Worm (Caenorhabditis elegans) whole organism, L1 larva: ENCODE results near the gene F47B7.2.

Source experiments
- C16A3.4 ChIP-seq: fragments of 150-350 bp; optimal IDR thresholded peaks from 2 replicates; lab custom pipeline; 2014; ENCODE audit warnings: missing biosample characterization, missing genetic modification characterization
- aha-1 ChIP-seq: fragments of 150-350 bp; optimal IDR thresholded peaks from 2 replicates; lab custom pipeline; 2014; ENCODE audit warnings: missing biosample characterization, missing genetic modification characterization
- alr-1 ChIP-seq: fragments of 200-800 bp; sonication (Bioruptor generic); optimal IDR thresholded peaks from 2 replicates; lab custom pipeline; 2018; ENCODE audit warnings: borderline replicate concordance, mild to moderate bottlenecking, missing genetic modification characterization, missing compliant biosample characterization
- aly-2 ChIP-seq: fragments of 150-350 bp; optimal IDR thresholded peaks from 2 replicates; lab custom pipeline; 2014; ENCODE audit warnings: missing biosample characterization, missing genetic modification characterization
- blmp-1 ChIP-seq: fragments of 150-350 bp; optimal IDR thresholded peaks from 2 replicates; lab custom pipeline; 2014; ENCODE audit warnings: missing biosample characterization, missing genetic modification characterization
- ces-1 ChIP-seq: fragments of 150-350 bp; optimal IDR thresholded peaks from 2 replicates; lab custom pipeline; 2014; ENCODE audit warnings: missing biosample characterization, missing genetic modification reagents, missing genetic modification characterization
- dpl-1 ChIP-seq, 3 experiments: fragments of 150-350 bp in 2 of 3; sonication (generic microtip) in 1 of 3; optimal IDR thresholded peaks; 2 replicates each; lab custom pipeline; 2014 to 2017; ENCODE audit warnings: missing biosample characterization in 3 of 3, missing genetic modification characterization in 3 of 3, missing genetic modification reagents in 3 of 3
- dsc-1 ChIP-seq: sonication (generic microtip); optimal IDR thresholded peaks from 2 replicates; lab custom pipeline; 2016; ENCODE audit warnings: mild to moderate bottlenecking, missing genetic modification characterization, missing compliant biosample characterization
- efl-1 ChIP-seq, 4 experiments: fragments of 150-350 bp; optimal IDR thresholded peaks in 3 of 4; peaks in 1 of 4; 1 replicate in 1 of 4; 2 replicates in 3 of 4; lab custom pipeline; 2014; ENCODE audit warnings: missing biosample characterization in 2 of 4, missing genetic modification characterization in 2 of 4, missing genetic modification reagents in 2 of 4
- egl-13 ChIP-seq: sonication (generic microtip); optimal IDR thresholded peaks from 2 replicates; lab custom pipeline; 2016; ENCODE audit warnings: missing genotype, missing genetic modification reagents, missing genetic modification characterization, missing compliant biosample characterization
- elt-2 ChIP-seq: sonication (generic microtip); optimal IDR thresholded peaks from 2 replicates; lab custom pipeline; 2016; ENCODE audit warnings: missing genetic modification characterization, mild to moderate bottlenecking, inconsistent platforms, missing compliant biosample characterization, missing genetic modification reagents
- elt-3 ChIP-seq, 6 experiments: fragments of 150-350 bp in 1 of 6; sonication (generic microtip); optimal IDR thresholded peaks; 2 replicates each; lab custom pipeline; 2017 to 2018; ENCODE audit warnings: missing biosample characterization in 6 of 6, missing genetic modification characterization in 6 of 6, inconsistent platforms in 1 of 6
- ets-5 ChIP-seq: fragments of 200-800 bp; sonication (Bioruptor generic); IDR thresholded peaks from 2 replicates; pipeline ENCODE4 v1.3.6; 2022; ENCODE audit warnings: missing genetic modification characterization, missing compliant biosample characterization
- fkh-4 ChIP-seq: sonication (generic microtip); optimal IDR thresholded peaks from 2 replicates; lab custom pipeline; 2016; ENCODE audit warnings: missing compliant biosample characterization, missing genetic modification characterization, borderline replicate concordance
- fos-1 ChIP-seq: fragments of 150-350 bp; optimal IDR thresholded peaks from 2 replicates; lab custom pipeline; 2014; ENCODE audit warnings: missing biosample characterization, missing genetic modification characterization
- irx-1 ChIP-seq: sonication (generic microtip); optimal IDR thresholded peaks from 2 replicates; lab custom pipeline; 2016; ENCODE audit warnings: missing genetic modification characterization, missing compliant biosample characterization
- isw-1 ChIP-seq: fragments of 200-800 bp; sonication (Bioruptor generic); IDR thresholded peaks from 2 replicates; pipeline ENCODE4 v1.3.6; 2022; ENCODE audit warnings: missing genetic modification characterization, missing compliant biosample characterization
- jun-1 ChIP-seq: fragments of 150-350 bp; optimal IDR thresholded peaks from 2 replicates; lab custom pipeline; 2014; ENCODE audit warnings: missing biosample characterization, missing genetic modification reagents, missing genetic modification characterization
- lin-14 ChIP-seq: fragments of 200-800 bp; sonication (Bioruptor generic); optimal IDR thresholded peaks from 2 replicates; lab custom pipeline; 2018; ENCODE audit warnings: mild to moderate bottlenecking, missing genetic modification characterization, moderate library complexity, missing compliant biosample characterization
- lin-15B ChIP-seq: fragments of 150-350 bp; sonication (generic microtip); optimal IDR thresholded peaks from 3 replicates; lab custom pipeline; 2014; ENCODE audit warnings: missing biosample characterization, missing genetic modification characterization
- lin-35 ChIP-seq, 2 experiments: fragments of 150-350 bp; optimal IDR thresholded peaks; 2 replicates each; lab custom pipeline; 2014; ENCODE audit warnings: missing biosample characterization in 2 of 2, missing genetic modification characterization in 2 of 2, missing genetic modification reagents in 2 of 2
- lsy-2 ChIP-seq, 2 experiments: fragments of 150-350 bp; optimal IDR thresholded peaks; 2 replicates each; lab custom pipeline; 2014; ENCODE audit warnings: missing biosample characterization in 2 of 2, missing genetic modification characterization in 2 of 2
- mef-2 ChIP-seq: fragments of 150-350 bp; optimal IDR thresholded peaks from 2 replicates; lab custom pipeline; 2014; ENCODE audit warnings: missing biosample characterization, missing genetic modification characterization
- mep-1 ChIP-seq: fragments of 150-350 bp; optimal IDR thresholded peaks from 2 replicates; lab custom pipeline; 2014; ENCODE audit warnings: missing biosample characterization, missing genetic modification characterization
- nhr-12 ChIP-seq: sonication (generic microtip); optimal IDR thresholded peaks from 2 replicates; lab custom pipeline; 2017; ENCODE audit warnings: missing biosample characterization, missing genetic modification characterization
- nhr-20 ChIP-seq: sonication (generic microtip); optimal IDR thresholded peaks from 2 replicates; lab custom pipeline; 2016; ENCODE audit warnings: mild to moderate bottlenecking, missing genetic modification characterization, missing compliant biosample characterization
- nhr-237 ChIP-seq: fragments of 150-350 bp; optimal IDR thresholded peaks from 2 replicates; lab custom pipeline; 2014; ENCODE audit warnings: missing biosample characterization, missing genetic modification characterization
- nhr-71 ChIP-seq: sonication (generic microtip); optimal IDR thresholded peaks from 2 replicates; lab custom pipeline; 2016; ENCODE audit warnings: mild to moderate bottlenecking, missing genetic modification characterization, moderate library complexity, missing compliant biosample characterization
- nhr-77 ChIP-seq: fragments of 150-350 bp; optimal IDR thresholded peaks from 2 replicates; lab custom pipeline; 2014; ENCODE audit warnings: missing biosample characterization, missing genetic modification characterization
- nhr-90 ChIP-seq: sonication (generic microtip); optimal IDR thresholded peaks from 2 replicates; lab custom pipeline; 2016; ENCODE audit warnings: mild to moderate bottlenecking, missing genetic modification characterization, missing compliant biosample characterization; ENCODE audit not compliant: poor library complexity
- pax-3 ChIP-seq: fragments of 200-800 bp; sonication (Bioruptor generic); optimal IDR thresholded peaks from 2 replicates; lab custom pipeline; 2018; ENCODE audit warnings: mild to moderate bottlenecking, missing genetic modification characterization, moderate library complexity, missing compliant biosample characterization
- skn-1 ChIP-seq: fragments of 150-350 bp; optimal IDR thresholded peaks from 2 replicates; lab custom pipeline; 2014; ENCODE audit warnings: missing biosample characterization, missing genetic modification characterization
- snu-23 ChIP-seq: sonication (generic microtip); optimal IDR thresholded peaks from 2 replicates; lab custom pipeline; 2016; ENCODE audit warnings: missing genetic modification characterization, missing compliant biosample characterization
- sox-4 ChIP-seq: sonication (generic microtip); optimal IDR thresholded peaks from 2 replicates; lab custom pipeline; 2016; ENCODE audit warnings: missing genetic modification characterization, missing compliant biosample characterization
- sptf-1 ChIP-seq: fragments of 150-350 bp; optimal IDR thresholded peaks from 2 replicates; lab custom pipeline; 2014; ENCODE audit warnings: missing biosample characterization, missing genetic modification characterization
- sup-37 ChIP-seq: fragments of 200-800 bp; sonication (Bioruptor generic); optimal IDR thresholded peaks from 2 replicates; lab custom pipeline; 2018; ENCODE audit warnings: mild to moderate bottlenecking, missing genetic modification characterization, missing compliant biosample characterization
- tbx-2 ChIP-seq: sonication (generic microtip); optimal IDR thresholded peaks from 2 replicates; lab custom pipeline; 2016; ENCODE audit warnings: missing genetic modification characterization, missing compliant biosample characterization
- tlp-1 ChIP-seq: fragments of 150-350 bp; optimal IDR thresholded peaks from 2 replicates; lab custom pipeline; 2014; ENCODE audit warnings: missing biosample characterization, missing genetic modification characterization
- unc-130 ChIP-seq: fragments of 150-350 bp; optimal IDR thresholded peaks from 2 replicates; lab custom pipeline; 2017; ENCODE audit warnings: missing biosample characterization, missing genetic modification characterization, inconsistent platforms
- unc-62 ChIP-seq: fragments of 150-350 bp; optimal IDR thresholded peaks from 2 replicates; lab custom pipeline; 2014; ENCODE audit warnings: missing biosample characterization, missing genetic modification reagents, missing genetic modification characterization
- unc-86 ChIP-seq: sonication (generic microtip); optimal IDR thresholded peaks from 2 replicates; lab custom pipeline; 2016; ENCODE audit warnings: missing genetic modification characterization, missing compliant biosample characterization

Gene F47B7.2

DNA sequence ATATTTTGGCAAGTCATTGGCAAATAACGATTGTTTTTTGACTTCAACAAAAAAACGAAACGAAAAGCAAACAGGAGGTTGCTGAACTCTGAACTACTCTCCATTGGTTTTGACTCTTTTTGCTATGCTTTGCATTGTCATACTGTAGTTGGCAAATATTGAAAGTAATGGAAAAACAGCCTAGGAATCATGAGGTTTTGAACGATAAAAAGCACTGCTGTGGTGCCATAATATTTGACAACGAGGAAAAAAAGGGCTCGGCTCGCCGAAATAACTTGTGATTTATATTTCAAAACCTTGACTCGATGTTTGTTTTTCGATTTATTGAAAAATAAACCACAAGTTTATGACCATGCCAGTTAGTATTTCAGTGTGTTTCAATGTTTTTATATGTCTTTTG is 47.1 kb downstream of the F47B7.2 start:
- TF ChIP-seq tlp-1 (no peak), aha-1 (tag; lab: Kevin White, UChicago) (no peak), tbx-2 (tag; lab: Kevin White, UChicago) (peak; percentile 38), lin-14 (GFP tag; lab: Kevin White, UChicago) (peak; percentile 45), irx-1 (tag; lab: Kevin White, UChicago) (peak; percentile 40), nhr-20 (tag; lab: Kevin White, UChicago) (peak; percentile 36), lsy-2 (tag; optimal IDR thresholded peaks at IDR 0.05; lab: Kevin White, UChicago) (peak in 1 of 2 experiments; percentile 66), nhr-77 (tag; lab: Kevin White, UChicago) (peak; percentile 48), efl-1 (optimal IDR thresholded peaks at IDR 0.05; lab: Kevin White, UChicago) (no peak), efl-1 (GFP tag; optimal IDR thresholded peaks at IDR 0.05 in 1 of 2; lab: Kevin White, UChicago) (peak in 1 of 2 experiments; percentile 66)

DNA sequence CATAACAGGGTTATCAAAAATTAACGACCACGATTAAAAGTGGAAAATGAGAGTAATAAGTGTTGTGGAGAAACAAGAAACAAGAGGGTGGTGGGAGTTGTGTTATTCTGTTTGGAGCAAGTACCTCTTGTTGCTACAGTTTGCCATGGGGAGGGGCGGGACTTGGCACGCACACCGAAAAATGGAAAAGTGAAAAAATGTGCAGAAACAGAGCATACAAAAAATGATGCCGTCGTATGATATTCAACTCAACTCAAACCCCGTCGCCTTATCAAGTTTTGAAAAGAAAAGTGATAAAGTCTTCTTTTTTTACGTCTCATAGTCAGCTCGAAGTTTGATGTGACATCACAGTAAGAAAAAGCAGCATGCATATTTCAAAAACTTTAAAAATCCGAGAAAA is 48.1 kb downstream of the F47B7.2 start:
- peak; percentile 50 for TF ChIP-seq elt-2 (tag; lab: Kevin White, UChicago)
- peak; percentile 12 for TF ChIP-seq nhr-71 (tag; lab: Kevin White, UChicago)
- peak in 1 of 2 experiments; percentile 29 for TF ChIP-seq lin-35 (GFP tag; optimal IDR thresholded peaks at IDR 0.05; lab: Kevin White, UChicago)
- TF ChIP-seq blmp-1 (tag; lab: Kevin White, UChicago) = no peak
- TF ChIP-seq efl-1 (optimal IDR thresholded peaks at IDR 0.05; lab: Kevin White, UChicago) = no peak
- peak in 1 of 2 experiments; percentile 80 for TF ChIP-seq efl-1 (GFP tag; optimal IDR thresholded peaks at IDR 0.05 in 1 of 2; lab: Kevin White, UChicago)
- TF ChIP-seq jun-1 (tag; lab: Kevin White, UChicago) = peak; percentile 29
- TF ChIP-seq nhr-77 (tag; lab: Kevin White, UChicago) = no peak

DNA sequence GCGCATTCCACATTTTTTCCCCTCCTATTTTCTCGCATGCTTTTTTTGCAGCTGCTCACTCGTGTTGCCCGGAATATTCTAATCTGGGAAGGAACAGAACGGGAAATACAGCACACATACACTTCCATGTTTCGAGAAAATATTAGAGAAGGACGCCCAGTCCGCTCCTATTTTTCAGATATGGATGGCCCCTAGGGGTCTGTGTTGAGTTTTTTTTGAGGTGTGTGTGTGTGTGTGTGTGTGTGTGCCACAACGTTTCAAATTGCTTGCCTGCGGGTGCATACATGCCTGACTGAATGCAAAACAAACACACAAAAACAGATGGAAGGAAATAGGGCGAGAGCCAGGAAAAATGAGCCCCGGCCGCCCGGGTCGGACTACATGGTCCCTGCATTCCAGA is 49.0 kb downstream of the F47B7.2 start:
- TF ChIP-seq efl-1 (optimal IDR thresholded peaks at IDR 0.05; lab: Kevin White, UChicago) (no peak), efl-1 (GFP tag; optimal IDR thresholded peaks at IDR 0.05 in 1 of 2; lab: Kevin White, UChicago) (peak in 1 of 2 experiments; percentile 30), ets-5 (GFP tag; lab: Robert Waterston, UW) (no peak), sox-4 (no peak), lin-14 (GFP tag; lab: Kevin White, UChicago) (peak; percentile 12), egl-13 (tag; lab: Kevin White, UChicago) (no peak), elt-3 (tag; optimal IDR thresholded peaks at IDR 0.05; lab: Kevin White, UChicago) (no peak), snu-23 (GFP tag; lab: Kevin White, UChicago) (no peak), dsc-1 (peak; percentile 3), lsy-2 (tag; optimal IDR thresholded peaks at IDR 0.05; lab: Kevin White, UChicago) (no peak), nhr-12 (tag; lab: Kevin White, UChicago) (no peak), lin-15B (tag; lab: Kevin White, UChicago) (no peak), sptf-1 (tag; lab: Kevin White, UChicago) (no peak)

DNA sequence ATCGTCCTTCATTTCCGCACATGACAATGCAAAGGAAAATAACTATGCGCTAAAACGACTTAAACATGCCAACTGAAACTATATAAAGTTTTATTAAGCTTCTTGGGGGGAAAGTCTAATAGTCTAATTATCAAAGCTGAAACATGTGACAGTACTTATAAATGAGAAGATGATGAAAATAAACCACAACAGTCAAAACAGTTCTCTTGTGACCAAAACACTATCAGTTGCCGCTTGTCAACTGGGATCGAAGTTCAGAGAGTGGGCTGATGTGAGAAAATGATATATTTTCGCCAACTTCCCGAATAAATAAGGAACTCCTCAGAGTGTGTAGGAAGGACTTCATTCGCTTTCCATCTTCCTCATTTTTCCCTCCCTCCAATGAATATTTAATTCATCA is 49.5 kb downstream of the F47B7.2 start:
- peak; percentile 71 for TF ChIP-seq elt-2 (tag; lab: Kevin White, UChicago)
- TF ChIP-seq elt-3 (tag; optimal IDR thresholded peaks at IDR 0.05; lab: Kevin White, UChicago) = peak in 1 of 6 experiments; percentile 22
- TF ChIP-seq unc-86 (tag; lab: Kevin White, UChicago) = peak; percentile 48
- no peak for TF ChIP-seq nhr-20 (tag; lab: Kevin White, UChicago)
- no peak for TF ChIP-seq nhr-12 (tag; lab: Kevin White, UChicago)
- peak; percentile 5 for TF ChIP-seq blmp-1 (tag; lab: Kevin White, UChicago)
- TF ChIP-seq lin-35 (GFP tag; optimal IDR thresholded peaks at IDR 0.05; lab: Kevin White, UChicago) = peak in 1 of 2 experiments; percentile 34

DNA sequence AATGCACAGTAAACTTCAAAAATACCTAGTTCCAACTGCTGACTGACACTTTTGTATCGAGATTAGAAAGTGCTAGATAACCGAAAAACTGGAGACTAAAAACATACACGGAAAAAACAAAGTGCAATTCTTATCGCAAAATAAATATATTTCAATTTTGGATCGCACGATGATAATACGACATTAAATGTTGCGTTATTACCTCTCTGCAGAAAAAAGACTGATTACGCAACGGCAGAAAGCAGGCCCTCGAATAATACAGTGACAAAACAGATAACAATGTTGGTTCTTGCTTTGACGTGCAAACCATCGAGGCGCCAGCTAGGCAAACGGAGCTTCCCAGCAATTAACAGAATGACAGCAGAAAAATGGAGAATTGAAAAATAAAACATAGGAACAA is 51.3 kb downstream of the F47B7.2 start:
- TF ChIP-seq aly-2 (tag; lab: Kevin White, UChicago) (no peak), egl-13 (tag; lab: Kevin White, UChicago) (no peak), dsc-1 (no peak), sup-37 (no peak), efl-1 (optimal IDR thresholded peaks at IDR 0.05; lab: Kevin White, UChicago) (no peak), efl-1 (GFP tag; optimal IDR thresholded peaks at IDR 0.05 in 1 of 2; lab: Kevin White, UChicago) (no peak), unc-62 (no peak), fkh-4 (tag; lab: Kevin White, UChicago) (no peak), nhr-237 (tag; lab: Kevin White, UChicago) (no peak), mef-2 (tag; lab: Kevin White, UChicago) (no peak), nhr-90 (tag; lab: Kevin White, UChicago) (peak; percentile 43), C16A3.4 (tag; lab: Kevin White, UChicago) (no peak), lin-15B (tag; lab: Kevin White, UChicago) (no peak), ces-1 (GFP tag; lab: Kevin White, UChicago) (no peak), jun-1 (tag; lab: Kevin White, UChicago) (no peak), alr-1 (tag; lab: Kevin White, UChicago) (no peak), skn-1 (tag; lab: Kevin White, UChicago) (no peak), dpl-1 (GFP tag; optimal IDR thresholded peaks at IDR 0.05; lab: Kevin White, UChicago) (no peak), unc-130 (tag; lab: Kevin White, UChicago) (no peak), fos-1 (tag; lab: Kevin White, UChicago) (no peak), pax-3 (tag; lab: Kevin White, UChicago) (no peak), nhr-12 (tag; lab: Kevin White, UChicago) (no peak), isw-1 (GFP tag; lab: Robert Waterston, UW) (no peak), snu-23 (GFP tag; lab: Kevin White, UChicago) (no peak), mep-1 (tag; lab: Kevin White, UChicago) (no peak)
